Worm (Caenorhabditis elegans) whole organism, early embryonic: ENCODE data around the gene clec-258.

Experiments
- B0310.2 ChIP-seq: sonication (generic microtip); optimal IDR thresholded peaks from 2 replicates; lab custom pipeline; 2016; ENCODE audit warnings: mild to moderate bottlenecking, missing genetic modification characterization, missing compliant biosample characterization
- F13C5.2 ChIP-seq: sonication (generic microtip); optimal IDR thresholded peaks from 2 replicates; lab custom pipeline; 2017; ENCODE audit warnings: mild to moderate bottlenecking, missing genetic modification characterization, inconsistent platforms, missing compliant biosample characterization
- aly-1 ChIP-seq: sonication (generic microtip); optimal IDR thresholded peaks from 2 replicates; lab custom pipeline; 2016; ENCODE audit warnings: missing genetic modification characterization, missing compliant biosample characterization
- ama-1 ChIP-seq: fragments of 150-350 bp; optimal IDR thresholded peaks from 2 replicates; lab custom pipeline; 2014
- ets-7 ChIP-seq: sonication (generic microtip); optimal IDR thresholded peaks from 2 replicates; lab custom pipeline; 2016; ENCODE audit warnings: missing genotype, missing genetic modification characterization, missing compliant biosample characterization
- flt-1 ChIP-seq: fragments of 200-800 bp; sonication (Bioruptor generic); IDR thresholded peaks from 2 replicates; pipeline ENCODE4 v1.3.6; 2022; ENCODE audit warnings: missing genetic modification characterization, missing compliant biosample characterization
- hmbx-1 ChIP-seq: sonication (generic microtip); optimal IDR thresholded peaks from 2 replicates; lab custom pipeline; 2016; ENCODE audit warnings: mild to moderate bottlenecking, missing genetic modification characterization, missing compliant biosample characterization
- hnd-1 ChIP-seq: sonication (generic microtip); optimal IDR thresholded peaks from 2 replicates; lab custom pipeline; 2016; ENCODE audit warnings: missing genetic modification characterization, missing compliant biosample characterization
- tbx-37 ChIP-seq: fragments of 200-800 bp; sonication (Bioruptor generic); conservative IDR thresholded peaks from 2 replicates; pipeline ENCODE4 v1.3.6; 2022; ENCODE audit warnings: missing genetic modification reagents, missing genetic modification characterization, missing compliant biosample characterization
- tra-4 ChIP-seq: sonication (generic microtip); optimal IDR thresholded peaks from 2 replicates; lab custom pipeline; 2017; ENCODE audit warnings: missing genetic modification characterization, missing compliant biosample characterization

DNA sequence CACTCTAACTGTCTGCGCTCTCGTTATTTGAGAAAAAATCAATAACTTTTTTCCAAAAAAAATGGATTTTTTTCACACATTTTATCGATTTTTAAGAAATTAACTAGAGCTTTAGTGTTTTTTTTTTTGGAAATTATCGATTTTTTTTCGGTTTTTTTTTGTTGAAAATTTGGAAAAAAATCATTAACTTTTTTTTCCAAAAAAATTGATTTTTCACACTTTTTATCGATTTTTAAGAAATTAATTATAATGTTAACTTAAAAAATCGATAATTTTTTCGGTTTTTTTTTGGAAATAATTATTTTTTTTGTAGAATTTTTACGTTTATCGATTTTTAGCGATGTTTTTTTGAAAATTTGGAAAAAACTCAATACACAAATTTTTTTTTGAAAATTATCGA is 44.0 kb upstream of the clec-258 start:
- no peak for TF ChIP-seq F13C5.2 (tag; lab: Kevin White, UChicago)
- no peak for TF ChIP-seq ama-1 (lab: Kevin White, UChicago)
- TF ChIP-seq flt-1 (GFP tag; lab: Robert Waterston, UW), result no peak
- no peak for TF ChIP-seq B0310.2 (tag; lab: Kevin White, UChicago)
- no peak for TF ChIP-seq tbx-37
- no peak for TF ChIP-seq tra-4
- no peak for TF ChIP-seq ets-7
- TF ChIP-seq aly-1, result no peak
- no peak for TF ChIP-seq hnd-1
- TF ChIP-seq hmbx-1, result no peak
